Fruit fly (Drosophila melanogaster) whole organism, embryonic: Measurements from ENCODE around the gene CG14839.

Source experiments
- Aef1 ChIP-seq: fragments of 200-800 bp; sonication (Bioruptor generic); IDR thresholded peaks from 3 replicates; pipeline ENCODE4 v1.3.6; 2022; ENCODE audit warnings: missing biosample characterization, missing genetic modification characterization
- B-H1 ChIP-seq: fragments of 200-800 bp; sonication (Bioruptor generic); IDR thresholded peaks from 3 replicates; pipeline ENCODE4 v1.3.6; 2022; ENCODE audit warnings: missing biosample characterization, missing genetic modification characterization
- Blimp-1 ChIP-seq: fragments of 200-800 bp; sonication (Bioruptor generic); optimal IDR thresholded peaks from 3 replicates; lab custom pipeline; 2018; ENCODE audit warnings: missing biosample characterization, missing genetic modification characterization, mild to moderate bottlenecking, moderate library complexity, missing genetic modification reagents
- CG10147 ChIP-seq: fragments of 200-800 bp; sonication (Bioruptor generic); optimal IDR thresholded peaks from 2 replicates; lab custom pipeline; 2019; ENCODE audit warnings: missing biosample characterization, mild to moderate bottlenecking, missing genetic modification characterization, moderate library complexity
- CG10267 ChIP-seq: fragments of 200-800 bp; sonication (Bioruptor generic); optimal IDR thresholded peaks from 2 replicates; lab custom pipeline; 2018; ENCODE audit warnings: missing biosample characterization, mild to moderate bottlenecking, missing genetic modification characterization, moderate library complexity
- CG11504 ChIP-seq: fragments of 200-800 bp; sonication (Bioruptor generic); optimal IDR thresholded peaks from 3 replicates; lab custom pipeline; 2019; ENCODE audit warnings: missing biosample characterization, mild to moderate bottlenecking, missing genetic modification characterization, moderate library complexity
- CG12744 ChIP-seq: fragments of 200-800 bp; sonication (Bioruptor generic); optimal IDR thresholded peaks from 2 replicates; lab custom pipeline; 2016; ENCODE audit warnings: missing biosample characterization, missing genetic modification characterization
- CG13624 ChIP-seq: fragments of 200-800 bp; sonication (Bioruptor generic); optimal IDR thresholded peaks from 2 replicates; lab custom pipeline; 2016; ENCODE audit warnings: missing biosample characterization, missing genetic modification characterization
- CG14710 ChIP-seq: fragments of 200-800 bp; sonication (Bioruptor generic); optimal IDR thresholded peaks from 3 replicates; lab custom pipeline; 2019; ENCODE audit warnings: missing biosample characterization, mild to moderate bottlenecking, missing genetic modification characterization, moderate library complexity
- CG15479 ChIP-seq: fragments of 200-800 bp; sonication (Bioruptor generic); optimal IDR thresholded peaks from 3 replicates; lab custom pipeline; 2019; ENCODE audit warnings: missing biosample characterization, mild to moderate bottlenecking, missing genetic modification characterization, moderate library complexity
- CG1603 ChIP-seq: fragments of 200-800 bp; sonication (Bioruptor generic); optimal IDR thresholded peaks from 2 replicates; lab custom pipeline; 2019; ENCODE audit warnings: missing biosample characterization, mild to moderate bottlenecking, missing genetic modification characterization, moderate library complexity
- CG17385 ChIP-seq: fragments of 200-800 bp; sonication (Bioruptor generic); optimal IDR thresholded peaks from 3 replicates; lab custom pipeline; 2018; ENCODE audit warnings: missing biosample characterization, mild to moderate bottlenecking, missing genetic modification characterization
- CG17568 ChIP-seq: fragments of 200-800 bp; sonication (Bioruptor generic); optimal IDR thresholded peaks from 2 replicates; lab custom pipeline; 2018; ENCODE audit warnings: missing biosample characterization, mild to moderate bottlenecking, missing genetic modification characterization, moderate library complexity
- CG6854 ChIP-seq: fragments of 200-800 bp; sonication (Bioruptor generic); optimal IDR thresholded peaks from 3 replicates; lab custom pipeline; 2017; ENCODE audit warnings: missing biosample characterization, mild to moderate bottlenecking, missing genetic modification characterization
- CG8478 ChIP-seq: fragments of >200 bp; optimal IDR thresholded peaks from 2 replicates; lab custom pipeline; 2018
- CG8924 ChIP-seq: fragments of 200-800 bp; optimal IDR thresholded peaks from 3 replicates; lab custom pipeline; 2019; ENCODE audit warnings: missing biosample characterization, mild to moderate bottlenecking, missing genetic modification characterization, moderate library complexity
- CG9215 ChIP-seq: fragments of 200-800 bp; sonication (Bioruptor generic); IDR thresholded peaks from 2 replicates; pipeline ENCODE4 v1.3.6; 2022; ENCODE audit warnings: missing biosample characterization, missing genetic modification characterization
- CTCF ChIP-seq: fragments of 200-800 bp; sonication (Bioruptor generic); optimal IDR thresholded peaks from 2 replicates; lab custom pipeline; 2017; ENCODE audit warnings: missing biosample characterization, mild to moderate bottlenecking, missing genetic modification characterization, moderate library complexity
- Dad ChIP-seq: fragments of 200-800 bp; sonication (Bioruptor generic); optimal IDR thresholded peaks from 3 replicates; lab custom pipeline; 2016; ENCODE audit warnings: missing biosample characterization, missing genetic modification characterization
- Ets65A ChIP-seq: fragments of 200-800 bp; sonication (Bioruptor generic); peaks from one replicate; lab custom pipeline; 2016; ENCODE audit warnings: missing biosample characterization, missing genetic modification characterization
- Fer1 ChIP-seq: fragments of 200-800 bp; sonication (Bioruptor generic); optimal IDR thresholded peaks from 2 replicates; lab custom pipeline; 2017; ENCODE audit warnings: missing biosample characterization, mild to moderate bottlenecking, missing genetic modification characterization
- Hr51 ChIP-seq, 2 experiments: fragments of 200-800 bp; sonication (Bioruptor generic); optimal IDR thresholded peaks; 2 replicates in 1 of 2; 3 replicates in 1 of 2; lab custom pipeline; 2016 to 2018; ENCODE audit warnings: missing biosample characterization in 2 of 2, missing genetic modification characterization in 2 of 2, mild to moderate bottlenecking in 1 of 2, moderate library complexity in 1 of 2
- YL-1 ChIP-seq: fragments of 200-800 bp; sonication (Bioruptor generic); optimal IDR thresholded peaks from 3 replicates; lab custom pipeline; 2017; ENCODE audit warnings: missing biosample characterization, mild to moderate bottlenecking, missing genetic modification characterization
- abd-A ChIP-seq: fragments of 200-800 bp; sonication (Bioruptor generic); optimal IDR thresholded peaks from 3 replicates; lab custom pipeline; 2019; ENCODE audit warnings: missing biosample characterization, mild to moderate bottlenecking, missing genetic modification characterization, moderate library complexity
- chif ChIP-seq, 2 experiments: fragments of 200-800 bp; sonication (Bioruptor generic); optimal IDR thresholded peaks; 3 replicates each; lab custom pipeline; 2016; ENCODE audit warnings: missing biosample characterization in 2 of 2, missing genetic modification characterization in 2 of 2
- corto ChIP-seq: fragments of 200-800 bp; sonication (Bioruptor generic); optimal IDR thresholded peaks from 2 replicates; lab custom pipeline; 2016; ENCODE audit warnings: missing biosample characterization, mild to moderate bottlenecking, missing genetic modification characterization, moderate library complexity
- dmrt11E ChIP-seq: fragments of 200-800 bp; sonication (Bioruptor generic); optimal IDR thresholded peaks from 3 replicates; lab custom pipeline; 2018; ENCODE audit warnings: missing biosample characterization, mild to moderate bottlenecking, missing genetic modification characterization, moderate library complexity
- dpn ChIP-seq, 2 experiments: fragments of 200-800 bp; sonication (Bioruptor generic); optimal IDR thresholded peaks; 3 replicates each; lab custom pipeline; 2016; ENCODE audit warnings: missing biosample characterization in 2 of 2, missing genetic modification characterization in 2 of 2
- fd102C ChIP-seq: fragments of 200-800 bp; sonication (Bioruptor generic); optimal IDR thresholded peaks from 2 replicates; lab custom pipeline; 2018; ENCODE audit warnings: missing biosample characterization, mild to moderate bottlenecking, missing genetic modification characterization, moderate library complexity
- gro ChIP-seq: fragments of 200-800 bp; sonication (Bioruptor generic); optimal IDR thresholded peaks from 2 replicates; lab custom pipeline; 2016; ENCODE audit warnings: missing biosample characterization, missing genetic modification characterization
- gt ChIP-seq: fragments of 200-800 bp; sonication (Bioruptor generic); IDR thresholded peaks from 2 replicates; pipeline ENCODE4 v1.3.6; 2022; ENCODE audit warnings: missing biosample characterization, missing genetic modification characterization
- ind ChIP-seq: fragments of 200-800 bp; sonication (Bioruptor generic); optimal IDR thresholded peaks from 3 replicates; lab custom pipeline; 2016; ENCODE audit warnings: missing biosample characterization, missing genetic modification characterization
- kni ChIP-seq: fragments of 200-800 bp; sonication (Bioruptor generic); optimal IDR thresholded peaks from 3 replicates; lab custom pipeline; 2017; ENCODE audit warnings: mild to moderate bottlenecking, missing biosample characterization, missing genetic modification reagents, missing genetic modification characterization
- lola ChIP-seq, 3 experiments: fragments of >200 bp in 2 of 3; fragments of 200-800 bp in 1 of 3; sonication (Bioruptor generic) in 1 of 3; optimal IDR thresholded peaks; 2 replicates each; lab custom pipeline; 2017 to 2019; ENCODE audit warnings: missing biosample characterization in 3 of 3, missing genetic modification characterization in 3 of 3, mild to moderate bottlenecking in 1 of 3, moderate library complexity in 1 of 3
- nerfin-1 ChIP-seq: fragments of 200-800 bp; sonication (Bioruptor generic); optimal IDR thresholded peaks from 3 replicates; lab custom pipeline; 2019; ENCODE audit warnings: missing biosample characterization, mild to moderate bottlenecking, missing genetic modification characterization, moderate library complexity
- nom ChIP-seq: fragments of 200-800 bp; sonication (Bioruptor generic); optimal IDR thresholded peaks from 2 replicates; lab custom pipeline; 2017; ENCODE audit warnings: missing biosample characterization, missing genetic modification characterization, mild to moderate bottlenecking, moderate library complexity, missing genetic modification reagents
- p53 ChIP-seq: fragments of 200-800 bp; sonication (Bioruptor generic); optimal IDR thresholded peaks from 2 replicates; lab custom pipeline; 2016; ENCODE audit warnings: missing biosample characterization, missing genetic modification characterization
- peb ChIP-seq: fragments of 200-800 bp; sonication (Bioruptor generic); IDR thresholded peaks from 2 replicates; pipeline ENCODE4 v1.3.6; 2022; ENCODE audit warnings: missing biosample characterization, missing genetic modification characterization
- phol ChIP-seq: fragments of 200-800 bp; sonication (Bioruptor generic); optimal IDR thresholded peaks from 3 replicates; lab custom pipeline; 2018; ENCODE audit warnings: missing biosample characterization, mild to moderate bottlenecking, missing genetic modification characterization, moderate library complexity
- pnt ChIP-seq: fragments of 200-800 bp; sonication (Bioruptor generic); optimal IDR thresholded peaks from 3 replicates; lab custom pipeline; 2016; ENCODE audit warnings: missing biosample characterization, missing genetic modification characterization
- psq ChIP-seq: fragments of 200-800 bp; sonication (Bioruptor generic); optimal IDR thresholded peaks from 2 replicates; lab custom pipeline; 2017; ENCODE audit warnings: missing biosample characterization, missing genetic modification characterization
- repo ChIP-seq: fragments of 200-800 bp; sonication (Bioruptor generic); optimal IDR thresholded peaks from 2 replicates; lab custom pipeline; 2016; ENCODE audit warnings: missing biosample characterization, missing genetic modification characterization
- run ChIP-seq: fragments of 200-800 bp; sonication (Bioruptor generic); optimal IDR thresholded peaks from 3 replicates; lab custom pipeline; 2018; ENCODE audit warnings: missing biosample characterization, mild to moderate bottlenecking, missing genetic modification characterization
- scrt ChIP-seq: fragments of 200-800 bp; sonication (Bioruptor generic); optimal IDR thresholded peaks from 2 replicates; lab custom pipeline; 2018; ENCODE audit warnings: missing biosample characterization, mild to moderate bottlenecking, missing genetic modification characterization, moderate library complexity
- sd ChIP-seq: fragments of 200-800 bp; sonication (Bioruptor generic); optimal IDR thresholded peaks from 3 replicates; lab custom pipeline; 2018; ENCODE audit warnings: missing biosample characterization, mild to moderate bottlenecking, missing genetic modification characterization, moderate library complexity
- sens ChIP-seq: fragments of 200-800 bp; sonication (Bioruptor generic); peaks from one replicate; lab custom pipeline; 2016; ENCODE audit warnings: missing biosample characterization, missing genetic modification characterization
- stwl ChIP-seq: fragments of 200-800 bp; sonication (Bioruptor generic); optimal IDR thresholded peaks from 3 replicates; lab custom pipeline; 2018; ENCODE audit warnings: missing biosample characterization, mild to moderate bottlenecking, missing genetic modification characterization, moderate library complexity
- tgo ChIP-seq: fragments of 200-800 bp; sonication (Bioruptor generic); IDR thresholded peaks from 3 replicates; pipeline ENCODE4 v1.3.6; 2022; ENCODE audit warnings: missing biosample characterization, missing genetic modification characterization
- wek ChIP-seq: fragments of 200-800 bp; sonication (Bioruptor generic); optimal IDR thresholded peaks from 3 replicates; lab custom pipeline; 2018; ENCODE audit warnings: missing biosample characterization, mild to moderate bottlenecking, missing genetic modification characterization, moderate library complexity

Gene CG14839

DNA sequence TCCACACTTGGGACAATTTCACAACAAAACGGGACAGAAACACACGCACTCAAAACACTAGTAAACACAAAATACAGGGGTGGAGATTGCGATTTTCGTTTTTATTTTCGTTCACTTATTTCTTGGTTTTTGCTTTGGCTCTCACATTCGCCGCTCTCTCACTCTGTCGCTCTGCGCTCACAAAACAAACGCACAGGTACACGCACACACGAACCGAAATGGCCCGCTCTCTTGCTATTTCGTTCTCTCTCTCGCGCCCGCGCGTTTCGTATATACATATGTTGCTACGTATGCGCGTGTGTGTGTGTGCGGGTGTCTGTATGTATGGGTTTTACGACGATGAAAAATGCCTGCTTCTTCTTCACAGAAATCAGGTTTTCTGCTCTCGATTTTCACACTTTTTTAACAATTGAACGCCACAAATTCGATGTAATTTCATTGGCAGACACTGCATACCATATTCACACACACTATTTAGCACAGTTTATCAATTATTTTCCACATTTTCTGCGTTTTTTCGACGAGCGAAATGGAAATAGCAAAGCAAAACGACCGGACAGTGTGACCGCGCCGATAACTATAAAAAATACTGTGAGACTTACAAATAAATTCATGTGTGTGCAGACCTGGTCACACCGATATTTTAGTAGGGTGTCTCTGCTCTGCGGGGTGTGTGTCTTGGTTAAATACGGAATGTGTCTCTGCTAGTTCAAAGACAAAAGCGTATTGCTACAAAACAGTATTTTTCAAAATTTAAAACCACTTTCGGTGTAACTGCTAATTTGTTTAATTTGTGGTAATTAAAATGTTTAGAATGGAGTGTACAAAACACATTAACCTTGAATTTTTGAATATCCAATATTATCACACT, 24.4 kb downstream of the CG14839 start, which contains the start of gene trx (continued):
- TF ChIP-seq tgo, result no peak
- TF ChIP-seq CG17385 (GFP tag; lab: Kevin White, UChicago), result peak; percentile 99
- peak; percentile 84 for TF ChIP-seq CG1603
- TF ChIP-seq scrt (GFP tag; lab: Kevin White, UChicago), result no peak
- peak; percentile 98 for TF ChIP-seq CG15479 (GFP tag; lab: Kevin White, UChicago)
- TF ChIP-seq sens (GFP tag; lab: Kevin White, UChicago), result peak; percentile 80
- TF ChIP-seq nom (GFP tag; lab: Kevin White, UChicago), result peak; percentile 56
- TF ChIP-seq Blimp-1 (GFP tag; lab: Kevin White, UChicago), result peak; percentile 43
- peak; percentile 71 for TF ChIP-seq CTCF
- TF ChIP-seq CG10147 (GFP tag; lab: Kevin White, UChicago), result peak; percentile 27
- no peak for TF ChIP-seq ind (GFP tag; lab: Kevin White, UChicago)
- peak; percentile 6 for TF ChIP-seq dmrt11E
- no peak for TF ChIP-seq CG6854
- TF ChIP-seq p53, result peak; percentile 33
- TF ChIP-seq peb, result no peak
- peak; percentile 8 to 25 for TF ChIP-seq Hr51 (GFP tag; optimal IDR thresholded peaks at IDR 0.05; lab: Kevin White, UChicago)
- TF ChIP-seq chif (GFP tag; optimal IDR thresholded peaks at IDR 0.05; lab: Kevin White, UChicago), result peak in 1 of 2 experiments; percentile 32
- TF ChIP-seq nerfin-1, result peak; percentile 90
- peak; percentile 66 for TF ChIP-seq CG10267 (tag; lab: Kevin White, UChicago)
- peak; percentile 12 for TF ChIP-seq pnt (GFP tag; lab: Kevin White, UChicago)
- TF ChIP-seq YL-1 (GFP tag; lab: Kevin White, UChicago), result peak; percentile 88
- peak; percentile 10 for TF ChIP-seq Fer1 (GFP tag; lab: Kevin White, UChicago)
- peak; percentile 5 for TF ChIP-seq repo (GFP tag; lab: Kevin White, UChicago)
- TF ChIP-seq CG14710, result peak; percentile 80
- TF ChIP-seq kni (GFP tag; lab: Kevin White, UChicago), result peak; percentile 33
- peak; percentile 37 for TF ChIP-seq run
- TF ChIP-seq CG17568 (GFP tag; lab: Kevin White, UChicago), result peak; percentile 100
- no peak for TF ChIP-seq Aef1 (GFP tag; lab: Robert Waterston, UW)
- no peak for TF ChIP-seq B-H1 (GFP tag; lab: Robert Waterston, UW)
- TF ChIP-seq wek (GFP tag; lab: Kevin White, UChicago), result no peak
- peak; percentile 90 for TF ChIP-seq CG8478 (lab: Kevin White, UChicago)
- peak; percentile 62 for TF ChIP-seq phol (tag; lab: Kevin White, UChicago)
- peak in 1 of 2 experiments; percentile 1 for TF ChIP-seq dpn (GFP tag; optimal IDR thresholded peaks at IDR 0.05; lab: Kevin White, UChicago)
- TF ChIP-seq lola (GFP tag; optimal IDR thresholded peaks at IDR 0.05; lab: Kevin White, UChicago), result peak in 2 of 3 experiments; percentile 6 to 18
- TF ChIP-seq CG11504 (tag; lab: Kevin White, UChicago), result peak; percentile 66
- peak; percentile 90 for TF ChIP-seq abd-A
- no peak for TF ChIP-seq corto (GFP tag; lab: Kevin White, UChicago)
- TF ChIP-seq CG13624, result no peak
- peak; percentile 98 for TF ChIP-seq sd (tag; lab: Kevin White, UChicago)
- peak; percentile 29 for TF ChIP-seq fd102C (GFP tag; lab: Kevin White, UChicago)
- TF ChIP-seq CG9215 (GFP tag; lab: Robert Waterston, UW), result no peak
- TF ChIP-seq Ets65A, result no peak
- TF ChIP-seq gro (GFP tag; lab: Kevin White, UChicago), result peak; percentile 65
- peak; percentile 70 for TF ChIP-seq psq (GFP tag; lab: Kevin White, UChicago)
- TF ChIP-seq stwl, result peak; percentile 91
- peak; percentile 63 for TF ChIP-seq CG8924 (tag; lab: Kevin White, UChicago)
- TF ChIP-seq gt (GFP tag; lab: Robert Waterston, UW), result no peak
- TF ChIP-seq Dad (GFP tag; lab: Kevin White, UChicago), result peak; percentile 5
- TF ChIP-seq CG12744 (GFP tag; lab: Kevin White, UChicago), result peak; percentile 7
